Fruit fly (Drosophila melanogaster) whole organism, embryonic: ENCODE measurements around the gene RASSF8.

Source experiments
- Abd-B ChIP-seq: fragments of 200-800 bp; sonication (Bioruptor generic); optimal IDR thresholded peaks from 2 replicates; lab custom pipeline; 2018; ENCODE audit warnings: missing biosample characterization, mild to moderate bottlenecking, missing genetic modification characterization, moderate library complexity
- Bdp1 ChIP-seq: fragments of 200-800 bp; sonication (Bioruptor generic); optimal IDR thresholded peaks from 3 replicates; lab custom pipeline; 2016; ENCODE audit warnings: missing biosample characterization, missing genetic modification characterization
- CG10267 ChIP-seq: fragments of 200-800 bp; sonication (Bioruptor generic); optimal IDR thresholded peaks from 2 replicates; lab custom pipeline; 2018; ENCODE audit warnings: missing biosample characterization, mild to moderate bottlenecking, missing genetic modification characterization, moderate library complexity
- CG10366 ChIP-seq: fragments of 200-800 bp; sonication (Bioruptor generic); IDR thresholded peaks from 2 replicates; pipeline ENCODE4 v1.3.6; 2022; ENCODE audit warnings: missing biosample characterization, missing genetic modification characterization
- CG11560 ChIP-seq: fragments of 200-800 bp; sonication (Bioruptor generic); IDR thresholded peaks from 3 replicates; pipeline ENCODE4 v1.3.6; 2022; ENCODE audit warnings: missing biosample characterization, missing genetic modification characterization
- CG11695 ChIP-seq: fragments of 200-800 bp; sonication (Bioruptor generic); IDR thresholded peaks from 3 replicates; pipeline ENCODE4 v1.3.6; 2022; ENCODE audit warnings: missing biosample characterization, missing genetic modification characterization
- CG12299 ChIP-seq: fragments of 200-800 bp; sonication (Bioruptor generic); optimal IDR thresholded peaks from 2 replicates; lab custom pipeline; 2018; ENCODE audit warnings: missing biosample characterization, mild to moderate bottlenecking, missing genetic modification characterization
- CG13287 ChIP-seq: fragments of 200-800 bp; sonication (Bioruptor generic); IDR thresholded peaks from 2 replicates; pipeline ENCODE4 v1.3.6; 2022; ENCODE audit warnings: missing biosample characterization, missing genetic modification characterization; ENCODE audit not compliant: partially characterized antibody
- CG13894 ChIP-seq: fragments of 200-800 bp; sonication (Bioruptor generic); optimal IDR thresholded peaks from 3 replicates; lab custom pipeline; 2018; ENCODE audit warnings: missing biosample characterization, mild to moderate bottlenecking, missing genetic modification characterization, moderate library complexity
- CG1602 ChIP-seq: fragments of 200-800 bp; sonication (Bioruptor generic); optimal IDR thresholded peaks from 3 replicates; lab custom pipeline; 2016; ENCODE audit warnings: missing biosample characterization, missing genetic modification characterization
- CG16863 ChIP-seq: fragments of 200-800 bp; sonication (Bioruptor generic); optimal IDR thresholded peaks from 3 replicates; lab custom pipeline; 2016; ENCODE audit warnings: missing biosample characterization, missing genetic modification characterization
- CG17385 ChIP-seq: fragments of 200-800 bp; sonication (Bioruptor generic); optimal IDR thresholded peaks from 3 replicates; lab custom pipeline; 2018; ENCODE audit warnings: missing biosample characterization, mild to moderate bottlenecking, missing genetic modification characterization
- CG17829 ChIP-seq: fragments of 200-800 bp; optimal IDR thresholded peaks from 2 replicates; lab custom pipeline; 2019; ENCODE audit warnings: missing biosample characterization, mild to moderate bottlenecking, missing genetic modification characterization, moderate library complexity
- CG4820 ChIP-seq: fragments of 200-800 bp; sonication (Bioruptor generic); optimal IDR thresholded peaks from 3 replicates; lab custom pipeline; 2016; ENCODE audit warnings: missing biosample characterization, missing genetic modification characterization
- CG5180 ChIP-seq: fragments of 200-800 bp; sonication (Bioruptor generic); optimal IDR thresholded peaks from 3 replicates; lab custom pipeline; 2017; ENCODE audit warnings: missing biosample characterization, missing genetic modification characterization, mild to moderate bottlenecking, moderate library complexity, missing genetic modification reagents
- CG6254 ChIP-seq: fragments of 200-800 bp; sonication (Bioruptor generic); optimal IDR thresholded peaks from 3 replicates; lab custom pipeline; 2017; ENCODE audit warnings: mild to moderate bottlenecking, missing biosample characterization, missing genetic modification reagents, missing genetic modification characterization
- CG6654 ChIP-seq: fragments of 200-800 bp; sonication (Bioruptor generic); optimal IDR thresholded peaks from 2 replicates; lab custom pipeline; 2017; ENCODE audit warnings: missing biosample characterization, mild to moderate bottlenecking, missing genetic modification characterization
- CG6854 ChIP-seq: fragments of 200-800 bp; sonication (Bioruptor generic); optimal IDR thresholded peaks from 3 replicates; lab custom pipeline; 2017; ENCODE audit warnings: missing biosample characterization, mild to moderate bottlenecking, missing genetic modification characterization
- CG9609 ChIP-seq: fragments of 200-800 bp; sonication (Bioruptor generic); optimal IDR thresholded peaks from 3 replicates; lab custom pipeline; 2016; ENCODE audit warnings: missing biosample characterization, missing genetic modification characterization
- CTCF ChIP-seq: fragments of 200-800 bp; sonication (Bioruptor generic); optimal IDR thresholded peaks from 2 replicates; lab custom pipeline; 2017; ENCODE audit warnings: missing biosample characterization, mild to moderate bottlenecking, missing genetic modification characterization, moderate library complexity
- CoRest ChIP-seq: fragments of 200-800 bp; sonication (Bioruptor generic); optimal IDR thresholded peaks from 3 replicates; lab custom pipeline; 2018; ENCODE audit warnings: missing biosample characterization, mild to moderate bottlenecking, missing genetic modification characterization, moderate library complexity
- CrebB ChIP-seq: fragments of 200-800 bp; sonication (Bioruptor generic); optimal IDR thresholded peaks from 3 replicates; lab custom pipeline; 2018; ENCODE audit warnings: missing biosample characterization, mild to moderate bottlenecking, missing genetic modification characterization
- Deaf1 ChIP-seq: fragments of 200-800 bp; optimal IDR thresholded peaks from 3 replicates; lab custom pipeline; 2019; ENCODE audit warnings: missing biosample characterization, mild to moderate bottlenecking, missing genetic modification characterization, moderate library complexity
- Doc3 ChIP-seq: fragments of 200-800 bp; sonication (Bioruptor generic); IDR thresholded peaks from 3 replicates; pipeline ENCODE4 v1.3.6; 2022; ENCODE audit warnings: missing biosample characterization, missing genetic modification characterization; ENCODE audit not compliant: partially characterized antibody
- E2f1 ChIP-seq: fragments of 200-800 bp; sonication (Bioruptor generic); IDR thresholded peaks from 2 replicates; pipeline ENCODE4 v1.3.6; 2022; ENCODE audit warnings: missing biosample characterization, missing genetic modification characterization
- Eip74EF ChIP-seq, 2 experiments: fragments of 200-800 bp in 1 of 2; fragments of >200 bp in 1 of 2; sonication (Bioruptor generic) in 1 of 2; optimal IDR thresholded peaks; 2 replicates each; lab custom pipeline; 2017 to 2019; ENCODE audit warnings: missing biosample characterization in 2 of 2, missing genetic modification characterization in 2 of 2, mild to moderate bottlenecking in 1 of 2, moderate library complexity in 1 of 2
- Elba2 ChIP-seq: fragments of 200-800 bp; sonication (Bioruptor generic); optimal IDR thresholded peaks from 3 replicates; lab custom pipeline; 2016; ENCODE audit warnings: missing biosample characterization, missing genetic modification characterization
- Ets97D ChIP-seq: fragments of 200-800 bp; sonication (Bioruptor generic); optimal IDR thresholded peaks from 3 replicates; lab custom pipeline; 2016; ENCODE audit warnings: missing biosample characterization, missing genetic modification characterization
- Hmx ChIP-seq: fragments of 200-800 bp; sonication (Bioruptor generic); optimal IDR thresholded peaks from 2 replicates; lab custom pipeline; 2016; ENCODE audit warnings: missing biosample characterization, missing genetic modification characterization
- Pdp1 ChIP-seq, 2 experiments: fragments of 200-800 bp; sonication (Bioruptor generic); optimal IDR thresholded peaks; 3 replicates each; lab custom pipeline; 2016; ENCODE audit warnings: missing biosample characterization in 2 of 2, missing genetic modification characterization in 2 of 2, mild to moderate bottlenecking in 1 of 2, moderate library complexity in 1 of 2
- Poxn ChIP-seq: fragments of 200-800 bp; sonication (Bioruptor generic); IDR thresholded peaks from 2 replicates; pipeline ENCODE4 v1.3.6; 2022; ENCODE audit warnings: missing biosample characterization, missing genetic modification characterization
- Usf ChIP-seq: fragments of 200-800 bp; sonication (Bioruptor generic); optimal IDR thresholded peaks from 2 replicates; lab custom pipeline; 2017; ENCODE audit warnings: missing genotype, missing biosample characterization, missing genetic modification characterization
- abd-A ChIP-seq: fragments of 200-800 bp; sonication (Bioruptor generic); optimal IDR thresholded peaks from 3 replicates; lab custom pipeline; 2019; ENCODE audit warnings: missing biosample characterization, mild to moderate bottlenecking, missing genetic modification characterization, moderate library complexity
- ase ChIP-seq: fragments of 200-800 bp; sonication (Bioruptor generic); IDR thresholded peaks from 3 replicates; pipeline ENCODE4 v1.3.6; 2022; ENCODE audit warnings: missing biosample characterization, missing genetic modification characterization
- az2 ChIP-seq: fragments of 200-800 bp; sonication (Bioruptor generic); optimal IDR thresholded peaks from 3 replicates; lab custom pipeline; 2016; ENCODE audit warnings: missing biosample characterization, missing genetic modification characterization
- cato ChIP-seq: fragments of 200-800 bp; sonication (Bioruptor generic); optimal IDR thresholded peaks from 2 replicates; lab custom pipeline; 2016; ENCODE audit warnings: missing biosample characterization, missing genetic modification characterization, borderline replicate concordance
- corto ChIP-seq: fragments of 200-800 bp; sonication (Bioruptor generic); optimal IDR thresholded peaks from 2 replicates; lab custom pipeline; 2016; ENCODE audit warnings: missing biosample characterization, mild to moderate bottlenecking, missing genetic modification characterization, moderate library complexity
- dati ChIP-seq: fragments of 200-800 bp; sonication (Bioruptor generic); IDR thresholded peaks from 2 replicates; pipeline ENCODE4 v1.3.6; 2022; ENCODE audit warnings: missing biosample characterization, missing genetic modification characterization
- eyg ChIP-seq: fragments of 200-800 bp; sonication (Bioruptor generic); optimal IDR thresholded peaks from 3 replicates; lab custom pipeline; 2016; ENCODE audit warnings: missing biosample characterization, missing genetic modification characterization
- ftz-f1 ChIP-seq: fragments of 200-800 bp; sonication (Bioruptor generic); optimal IDR thresholded peaks from 2 replicates; lab custom pipeline; 2016; ENCODE audit warnings: missing biosample characterization, missing genetic modification characterization
- gcm ChIP-seq: fragments of 200-800 bp; sonication (Bioruptor generic); optimal IDR thresholded peaks from 2 replicates; lab custom pipeline; 2019; ENCODE audit warnings: missing biosample characterization, mild to moderate bottlenecking, missing genetic modification characterization, moderate library complexity
- inv ChIP-seq: fragments of 200-800 bp; sonication (Bioruptor generic); IDR thresholded peaks from 2 replicates; pipeline ENCODE4 v1.3.6; 2022; ENCODE audit warnings: missing biosample characterization, missing genetic modification characterization; ENCODE audit not compliant: partially characterized antibody
- mld ChIP-seq: fragments of 200-800 bp; sonication (Bioruptor generic); IDR thresholded peaks from 3 replicates; pipeline ENCODE4 v1.3.6; 2022; ENCODE audit warnings: missing biosample characterization, missing genetic modification characterization; ENCODE audit not compliant: partially characterized antibody
- nmo ChIP-seq: fragments of 200-800 bp; sonication (Bioruptor generic); optimal IDR thresholded peaks from 2 replicates; lab custom pipeline; 2018; ENCODE audit warnings: missing biosample characterization, mild to moderate bottlenecking, missing genetic modification characterization, moderate library complexity
- phol ChIP-seq: fragments of 200-800 bp; sonication (Bioruptor generic); optimal IDR thresholded peaks from 3 replicates; lab custom pipeline; 2018; ENCODE audit warnings: missing biosample characterization, mild to moderate bottlenecking, missing genetic modification characterization, moderate library complexity
- repo ChIP-seq: fragments of 200-800 bp; sonication (Bioruptor generic); optimal IDR thresholded peaks from 2 replicates; lab custom pipeline; 2016; ENCODE audit warnings: missing biosample characterization, missing genetic modification characterization
- sens ChIP-seq: fragments of 200-800 bp; sonication (Bioruptor generic); peaks from one replicate; lab custom pipeline; 2016; ENCODE audit warnings: missing biosample characterization, missing genetic modification characterization
- tap ChIP-seq: fragments of 200-800 bp; optimal IDR thresholded peaks from 3 replicates; lab custom pipeline; 2019; ENCODE audit warnings: missing biosample characterization, mild to moderate bottlenecking, missing genetic modification characterization, moderate library complexity
- tgo ChIP-seq: fragments of 200-800 bp; sonication (Bioruptor generic); IDR thresholded peaks from 3 replicates; pipeline ENCODE4 v1.3.6; 2022; ENCODE audit warnings: missing biosample characterization, missing genetic modification characterization

Gene RASSF8

dm6 chr3R:25623800-25624791, 37.5 kb upstream of the RASSF8 start, which contains the start of gene Npl4 (continued):
- TF ChIP-seq Deaf1 (tag; lab: Kevin White, UChicago): no peak
- TF ChIP-seq Abd-B (GFP tag; lab: Kevin White, UChicago): no peak
- peak; percentile 23 for TF ChIP-seq az2 (GFP tag; lab: Kevin White, UChicago)
- TF ChIP-seq Ets97D (GFP tag; lab: Kevin White, UChicago): peak; percentile 15
- TF ChIP-seq inv (GFP tag; lab: Robert Waterston, UW): peak; percentile 82
- TF ChIP-seq eyg: no peak
- no peak for TF ChIP-seq Poxn (GFP tag; lab: Robert Waterston, UW)
- no peak for TF ChIP-seq Usf (GFP tag; lab: Kevin White, UChicago)
- no peak for TF ChIP-seq CG6854 (GFP tag; lab: Kevin White, UChicago)
- no peak for TF ChIP-seq CoRest (tag; lab: Kevin White, UChicago)
- no peak for TF ChIP-seq Eip74EF (GFP tag; optimal IDR thresholded peaks at IDR 0.05; lab: Kevin White, UChicago)
- no peak for TF ChIP-seq E2f1
- TF ChIP-seq Bdp1: no peak
- no peak for TF ChIP-seq CG6654 (GFP tag; lab: Kevin White, UChicago)
- peak; percentile 97 for TF ChIP-seq mld
- no peak for TF ChIP-seq nmo
- peak; percentile 20 for TF ChIP-seq CG1602 (GFP tag; lab: Kevin White, UChicago)
- TF ChIP-seq Elba2: no peak
- TF ChIP-seq CG10366 (GFP tag; lab: Robert Waterston, UW): peak; percentile 36
- TF ChIP-seq CG5180 (GFP tag; lab: Kevin White, UChicago): no peak
- no peak for TF ChIP-seq Hmx
- no peak for TF ChIP-seq CrebB
- no peak for TF ChIP-seq CG12299 (tag; lab: Kevin White, UChicago)
- TF ChIP-seq abd-A (tag; lab: Kevin White, UChicago): no peak
- 0 out of 3 replicates have a peak, but pooled peaks have one; percentile 58 for TF ChIP-seq CG11695 (GFP tag; lab: Robert Waterston, UW)
- TF ChIP-seq gcm (GFP tag; lab: Kevin White, UChicago): no peak
- TF ChIP-seq CG16863: no peak
- no peak for TF ChIP-seq Pdp1 (GFP tag; optimal IDR thresholded peaks at IDR 0.05; lab: Kevin White, UChicago)
- TF ChIP-seq CG11560: no peak
- peak; percentile 88 for TF ChIP-seq sens (GFP tag; lab: Kevin White, UChicago)
- no peak for TF ChIP-seq CG4820 (GFP tag; lab: Kevin White, UChicago)
- no peak for TF ChIP-seq corto (GFP tag; lab: Kevin White, UChicago)
- TF ChIP-seq phol (tag; lab: Kevin White, UChicago): peak; percentile 16
- TF ChIP-seq CG10267: peak; percentile 28
- no peak for TF ChIP-seq tgo (GFP tag; lab: Robert Waterston, UW)
- TF ChIP-seq Doc3 (GFP tag; lab: Robert Waterston, UW): peak; percentile 81
- no peak for TF ChIP-seq repo (GFP tag; lab: Kevin White, UChicago)
- no peak for TF ChIP-seq ase (GFP tag; lab: Robert Waterston, UW)
- no peak for TF ChIP-seq CG9609 (GFP tag; lab: Kevin White, UChicago)
- TF ChIP-seq cato (GFP tag; lab: Kevin White, UChicago): no peak
- no peak for TF ChIP-seq dati (GFP tag; lab: Robert Waterston, UW)
- TF ChIP-seq CG13287 (GFP tag; lab: Robert Waterston, UW): peak; percentile 94
- TF ChIP-seq CG17385 (GFP tag; lab: Kevin White, UChicago): peak; percentile 2
- no peak for TF ChIP-seq CG13894 (tag; lab: Kevin White, UChicago)
- peak; percentile 15 for TF ChIP-seq CTCF (GFP tag; lab: Kevin White, UChicago)
- no peak for TF ChIP-seq CG6254 (GFP tag; lab: Kevin White, UChicago)
- TF ChIP-seq tap (tag; lab: Kevin White, UChicago): no peak
- TF ChIP-seq CG17829 (tag; lab: Kevin White, UChicago): peak; percentile 37
- TF ChIP-seq ftz-f1: no peak
